Worm (Caenorhabditis elegans) whole organism, late embryonic: ENCODE data around the gene fbxl-5.

Experiments used
- C08G9.2 ChIP-seq: sonication (generic microtip); optimal IDR thresholded peaks from 2 replicates; lab custom pipeline; 2016; ENCODE audit warnings: mild to moderate bottlenecking, missing genetic modification characterization, moderate library complexity, missing compliant biosample characterization
- C38D4.7 ChIP-seq: fragments of 200-800 bp; sonication (Bioruptor generic); optimal IDR thresholded peaks from 2 replicates; lab custom pipeline; 2018; ENCODE audit warnings: mild to moderate bottlenecking, missing genetic modification characterization, moderate library complexity, missing compliant biosample characterization
- F13H6.1 ChIP-seq: sonication (generic microtip); optimal IDR thresholded peaks from 2 replicates; lab custom pipeline; 2016; ENCODE audit warnings: missing genetic modification characterization, missing compliant biosample characterization
- K02D7.2 ChIP-seq: sonication (generic microtip); optimal IDR thresholded peaks from 2 replicates; lab custom pipeline; 2017; ENCODE audit warnings: mild to moderate bottlenecking, missing genetic modification characterization, missing compliant biosample characterization
- K09A11.1 ChIP-seq: sonication (generic microtip); optimal IDR thresholded peaks from 2 replicates; lab custom pipeline; 2017; ENCODE audit warnings: antibody characterized with exemption, mild to moderate bottlenecking, missing genetic modification characterization, missing compliant biosample characterization; ENCODE audit not compliant: insufficient read depth
- T23F11.4 ChIP-seq: fragments of 200-800 bp; sonication (Bioruptor generic); optimal IDR thresholded peaks from 2 replicates; lab custom pipeline; 2018; ENCODE audit warnings: mild to moderate bottlenecking, missing genetic modification characterization, missing compliant biosample characterization
- Y22D7AL.16 ChIP-seq: sonication (generic microtip); optimal IDR thresholded peaks from 2 replicates; lab custom pipeline; 2016; ENCODE audit warnings: missing genetic modification characterization, missing compliant biosample characterization
- ahr-1 ChIP-seq: sonication (generic microtip); optimal IDR thresholded peaks from 2 replicates; lab custom pipeline; 2016; ENCODE audit warnings: missing genetic modification characterization, missing compliant biosample characterization
- ceh-14 ChIP-seq: sonication (generic microtip); optimal IDR thresholded peaks from 2 replicates; lab custom pipeline; 2016; ENCODE audit warnings: missing genotype, missing genetic modification characterization, missing compliant biosample characterization
- ceh-18 ChIP-seq: sonication (generic microtip); optimal IDR thresholded peaks from 2 replicates; lab custom pipeline; 2016; ENCODE audit warnings: missing genetic modification characterization, missing compliant biosample characterization
- ceh-19 ChIP-seq: fragments of 200-800 bp; sonication (Bioruptor generic); optimal IDR thresholded peaks from 2 replicates; lab custom pipeline; 2018; ENCODE audit warnings: mild to moderate bottlenecking, missing genetic modification characterization, missing compliant biosample characterization
- ceh-22 ChIP-seq: sonication (generic microtip); optimal IDR thresholded peaks from 2 replicates; lab custom pipeline; 2017; ENCODE audit warnings: missing biosample characterization, missing genetic modification characterization
- ceh-31 ChIP-seq: sonication (generic microtip); optimal IDR thresholded peaks from 2 replicates; lab custom pipeline; 2016; ENCODE audit warnings: missing genetic modification characterization, missing compliant biosample characterization
- ceh-34 ChIP-seq: sonication (generic microtip); optimal IDR thresholded peaks from 2 replicates; lab custom pipeline; 2016; ENCODE audit warnings: mild to moderate bottlenecking, missing genetic modification characterization, missing compliant biosample characterization
- ceh-45 ChIP-seq: fragments of 200-800 bp; sonication (Bioruptor generic); IDR thresholded peaks from 2 replicates; pipeline ENCODE4 v1.3.6; 2022; ENCODE audit warnings: missing genetic modification reagents, missing genetic modification characterization, missing compliant biosample characterization
- ceh-6 ChIP-seq: fragments of 200-800 bp; sonication (Bioruptor generic); optimal IDR thresholded peaks from 2 replicates; lab custom pipeline; 2018; ENCODE audit warnings: mild to moderate bottlenecking, missing genetic modification characterization, missing compliant biosample characterization
- dve-1 ChIP-seq: sonication (generic microtip); optimal IDR thresholded peaks from 2 replicates; lab custom pipeline; 2017; ENCODE audit warnings: antibody characterized with exemption, mild to moderate bottlenecking, missing genetic modification characterization, missing compliant biosample characterization
- elt-2 ChIP-seq: sonication (generic microtip); optimal IDR thresholded peaks from 2 replicates; lab custom pipeline; 2016; ENCODE audit warnings: missing genetic modification reagents, missing genetic modification characterization, missing compliant biosample characterization
- elt-4 ChIP-seq: sonication (generic microtip); optimal IDR thresholded peaks from 2 replicates; lab custom pipeline; 2016; ENCODE audit warnings: missing genetic modification characterization, missing compliant biosample characterization
- ets-4 ChIP-seq: sonication (generic microtip); optimal IDR thresholded peaks from 2 replicates; lab custom pipeline; 2016; ENCODE audit warnings: missing genetic modification characterization, missing compliant biosample characterization
- eyg-1 ChIP-seq: sonication (generic microtip); optimal IDR thresholded peaks from 2 replicates; lab custom pipeline; 2016; ENCODE audit warnings: missing genotype, missing genetic modification characterization, missing compliant biosample characterization
- fkh-6 ChIP-seq: sonication (generic microtip); optimal IDR thresholded peaks from 2 replicates; lab custom pipeline; 2016; ENCODE audit warnings: missing genetic modification characterization, missing compliant biosample characterization
- hlh-13 ChIP-seq: fragments of 200-800 bp; sonication (Bioruptor generic); optimal IDR thresholded peaks from 2 replicates; lab custom pipeline; 2018; ENCODE audit warnings: mild to moderate bottlenecking, missing genetic modification characterization, missing compliant biosample characterization
- hlh-30 ChIP-seq: sonication (generic microtip); optimal IDR thresholded peaks from 2 replicates; lab custom pipeline; 2017; ENCODE audit warnings: antibody characterized with exemption, missing genetic modification characterization, missing compliant biosample characterization; ENCODE audit not compliant: insufficient read depth
- hlh-6 ChIP-seq: sonication (generic microtip); optimal IDR thresholded peaks from 2 replicates; lab custom pipeline; 2016; ENCODE audit warnings: missing genotype, missing genetic modification characterization, missing compliant biosample characterization
- lim-6 ChIP-seq: sonication (generic microtip); optimal IDR thresholded peaks from 2 replicates; lab custom pipeline; 2016; ENCODE audit warnings: missing genetic modification characterization, missing compliant biosample characterization
- mec-3 ChIP-seq: sonication (generic microtip); optimal IDR thresholded peaks from 2 replicates; lab custom pipeline; 2016; ENCODE audit warnings: borderline replicate concordance, missing genetic modification characterization, missing compliant biosample characterization
- nfya-1 ChIP-seq: sonication (generic microtip); optimal IDR thresholded peaks from 2 replicates; lab custom pipeline; 2017; ENCODE audit warnings: missing genetic modification characterization, mild to moderate bottlenecking, missing compliant biosample characterization, antibody characterized with exemption, moderate library complexity
- nhr-232 ChIP-seq: sonication (generic microtip); optimal IDR thresholded peaks from 2 replicates; lab custom pipeline; 2016; ENCODE audit warnings: missing genetic modification characterization, missing compliant biosample characterization
- pat-9 ChIP-seq: fragments of 200-800 bp; sonication (Bioruptor generic); optimal IDR thresholded peaks from 2 replicates; lab custom pipeline; 2018; ENCODE audit warnings: mild to moderate bottlenecking, missing genetic modification characterization, moderate library complexity, missing compliant biosample characterization
- pha-2 ChIP-seq: sonication (generic microtip); optimal IDR thresholded peaks from 2 replicates; lab custom pipeline; 2017; ENCODE audit warnings: mild to moderate bottlenecking, missing genetic modification characterization, missing compliant biosample characterization
- ref-2 ChIP-seq: sonication (generic microtip); optimal IDR thresholded peaks from 2 replicates; lab custom pipeline; 2016; ENCODE audit warnings: missing genetic modification characterization, missing compliant biosample characterization
- rnt-1 ChIP-seq: sonication (generic microtip); optimal IDR thresholded peaks from 2 replicates; lab custom pipeline; 2016; ENCODE audit warnings: missing genetic modification characterization, missing compliant biosample characterization
- syd-9 ChIP-seq: sonication (generic microtip); optimal IDR thresholded peaks from 2 replicates; lab custom pipeline; 2016; ENCODE audit warnings: mild to moderate bottlenecking, missing genetic modification characterization, moderate library complexity, missing compliant biosample characterization
- tbx-7 ChIP-seq: sonication (generic microtip); optimal IDR thresholded peaks from 2 replicates; lab custom pipeline; 2016; ENCODE audit warnings: missing genotype, missing genetic modification characterization, missing compliant biosample characterization
- ttx-3 ChIP-seq: sonication (generic microtip); optimal IDR thresholded peaks from 2 replicates; lab custom pipeline; 2016; ENCODE audit warnings: missing genetic modification reagents, missing genetic modification characterization, missing compliant biosample characterization
- unc-3 ChIP-seq, 2 experiments: fragments of 200-800 bp in 1 of 2; sonication (Bioruptor generic) in 1 of 2; sonication (generic microtip) in 1 of 2; conservative IDR thresholded peaks in 1 of 2; optimal IDR thresholded peaks in 1 of 2; 2 replicates each; pipeline versions ENCODE4 v1.3.6 to Lab custom; 2016 to 2022; ENCODE audit warnings: missing compliant biosample characterization in 2 of 2, missing genetic modification characterization in 2 of 2, missing genetic modification reagents in 1 of 2
- unc-42 ChIP-seq: sonication (generic microtip); optimal IDR thresholded peaks from 2 replicates; lab custom pipeline; 2016; ENCODE audit warnings: missing genotype, missing genetic modification characterization, missing compliant biosample characterization
- unc-55 ChIP-seq: sonication (generic microtip); optimal IDR thresholded peaks from 2 replicates; lab custom pipeline; 2017; ENCODE audit warnings: missing biosample characterization, missing genetic modification reagents, missing genetic modification characterization
- unc-86 ChIP-seq: sonication (generic microtip); optimal IDR thresholded peaks from 2 replicates; lab custom pipeline; 2016; ENCODE audit warnings: missing genetic modification characterization, missing compliant biosample characterization
- zip-5 ChIP-seq: sonication (generic microtip); optimal IDR thresholded peaks from 2 replicates; lab custom pipeline; 2016; ENCODE audit warnings: missing genetic modification characterization, missing compliant biosample characterization

fbxl-5 gene

ce11 chrV:7728003-7728678 is 14.6 kb upstream of the fbxl-5 start (continued):
- no peak for TF ChIP-seq ets-4 (tag; lab: Kevin White, UChicago)
- peak; percentile 32 for TF ChIP-seq dve-1 (tag; lab: Kevin White, UChicago)
- TF ChIP-seq, all 69 proteins: peak for 21

ce11 chrV:7728679-7729027 is 14.1 kb upstream of the fbxl-5 start, which contains the start of gene Y97E10C.1:
Y97E10C.1 (plus strand) TSS chrV:7728879.
- TF ChIP-seq lim-6 (tag; lab: Kevin White, UChicago), result no peak
- TF ChIP-seq pha-2 (tag; lab: Kevin White, UChicago), result no peak
- no peak for TF ChIP-seq ceh-34 (tag; lab: Kevin White, UChicago)
- no peak for TF ChIP-seq unc-86 (tag; lab: Kevin White, UChicago)
- no peak for TF ChIP-seq hlh-6 (tag; lab: Kevin White, UChicago)
- no peak for TF ChIP-seq ceh-19 (GFP tag; lab: Kevin White, UChicago)
- no peak for TF ChIP-seq hlh-13 (GFP tag; lab: Kevin White, UChicago)
- TF ChIP-seq pat-9 (tag; lab: Kevin White, UChicago), result no peak
- no peak for TF ChIP-seq ets-4 (tag; lab: Kevin White, UChicago)
- TF ChIP-seq elt-2 (tag; lab: Kevin White, UChicago), result no peak
- no peak for TF ChIP-seq ceh-45
- no peak for TF ChIP-seq dve-1 (tag; lab: Kevin White, UChicago)
- no peak for TF ChIP-seq elt-4
- TF ChIP-seq F13H6.1, result no peak
- no peak for TF ChIP-seq Y22D7AL.16
- TF ChIP-seq zip-5, result no peak
- TF ChIP-seq nfya-1, result no peak
- TF ChIP-seq eyg-1 (tag; lab: Kevin White, UChicago), result no peak

- TF ChIP-seq zip-5, result no peak
- TF ChIP-seq K02D7.2, result peak; percentile 7
- TF ChIP-seq nfya-1, result peak; percentile 3
- no peak for TF ChIP-seq fkh-6
- peak; percentile 5 for TF ChIP-seq elt-2 (tag; lab: Kevin White, UChicago)
- TF ChIP-seq Y22D7AL.16, result no peak
- peak; percentile 15 for TF ChIP-seq dve-1 (tag; lab: Kevin White, UChicago)
- TF ChIP-seq T23F11.4, result peak; percentile 8
- TF ChIP-seq ttx-3 (tag; lab: Kevin White, UChicago), result no peak
Measured at ce11 chrV:7730488-7730887, 12.2 kb upstream of the fbxl-5 start.

ce11 chrV:7733240-7733765 is 9.4 kb upstream of the fbxl-5 start:
- no peak for TF ChIP-seq syd-9 (tag; lab: Kevin White, UChicago)
- TF ChIP-seq ceh-22, result no peak
- no peak for TF ChIP-seq ceh-6 (GFP tag; lab: Kevin White, UChicago)
- TF ChIP-seq C38D4.7 (GFP tag; lab: Kevin White, UChicago), result no peak
- TF ChIP-seq ceh-31 (tag; lab: Kevin White, UChicago), result no peak

ce11 chrV:7734909-7735308 is 7.8 kb upstream of the fbxl-5 start, which contains the start of gene clic-1:
clic-1 (minus strand) TSS chrV:7734911.
- TF ChIP-seq unc-42 (tag; lab: Kevin White, UChicago) (peak; percentile 68), hlh-30 (tag; lab: Kevin White, UChicago) (peak; percentile 10), ceh-31 (tag; lab: Kevin White, UChicago) (peak; percentile 29), nfya-1 (peak; percentile 74), ceh-34 (tag; lab: Kevin White, UChicago) (peak; percentile 18), nhr-232 (no peak), ceh-22 (no peak), ref-2 (tag; lab: Kevin White, UChicago) (peak; percentile 51), K09A11.1 (tag; lab: Kevin White, UChicago) (no peak), ets-4 (tag; lab: Kevin White, UChicago) (peak; percentile 11), ceh-14 (tag; lab: Kevin White, UChicago) (no peak), tbx-7 (tag; lab: Kevin White, UChicago) (no peak), pat-9 (tag; lab: Kevin White, UChicago) (no peak), ahr-1 (no peak), ceh-45 (no peak), mec-3 (no peak), C08G9.2 (tag; lab: Kevin White, UChicago) (no peak), unc-3 (GFP tag; conservative IDR thresholded peaks at IDR 0.05; lab: Robert Waterston, UW) (no peak), unc-3 (tag; optimal IDR thresholded peaks at IDR 0.05; lab: Kevin White, UChicago) (no peak), elt-4 (no peak), rnt-1 (peak; percentile 24), ceh-18 (peak; percentile 53), unc-55 (GFP tag; lab: Kevin White, UChicago) (peak; percentile 44)
- TF ChIP-seq, all 69 proteins: peak for 10
